Fruit fly (Drosophila melanogaster) ovary, adult (tissue): Measurements from ENCODE around the gene CG5937.
A peak's percentile ranks its signal among the peaks of the same experiment; 100 is the strongest.

ENCODE experiments used
- CG17801 ChIP-seq: fragments of 200-800 bp; optimal IDR thresholded peaks from 2 replicates; lab custom pipeline; 2019; ENCODE audit warnings: missing biosample characterization, mild to moderate bottlenecking, missing genetic modification characterization, moderate library complexity; ENCODE audit not compliant: partially characterized antibody

CG5937 gene

DNA sequence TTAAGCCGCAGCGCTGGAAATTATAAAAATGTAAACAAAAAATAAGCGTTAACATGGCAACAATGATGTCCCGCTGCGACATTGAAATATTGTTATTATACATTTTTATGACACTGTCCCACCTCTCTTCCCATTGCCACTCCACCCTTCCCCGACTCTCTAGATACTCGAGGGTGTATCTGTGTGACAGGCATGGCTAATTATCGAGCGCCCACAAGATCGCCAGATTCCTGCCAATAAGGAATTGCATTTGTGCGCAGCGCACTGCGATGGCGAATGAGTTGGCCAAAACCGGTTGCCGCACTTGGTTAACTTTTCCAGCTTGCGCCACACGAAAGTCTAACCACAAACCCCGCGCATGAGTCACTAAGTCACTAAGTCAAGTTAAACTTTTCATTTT, 9.2 kb upstream of the CG5937 start:
- TF ChIP-seq CG17801 = no peak

DNA sequence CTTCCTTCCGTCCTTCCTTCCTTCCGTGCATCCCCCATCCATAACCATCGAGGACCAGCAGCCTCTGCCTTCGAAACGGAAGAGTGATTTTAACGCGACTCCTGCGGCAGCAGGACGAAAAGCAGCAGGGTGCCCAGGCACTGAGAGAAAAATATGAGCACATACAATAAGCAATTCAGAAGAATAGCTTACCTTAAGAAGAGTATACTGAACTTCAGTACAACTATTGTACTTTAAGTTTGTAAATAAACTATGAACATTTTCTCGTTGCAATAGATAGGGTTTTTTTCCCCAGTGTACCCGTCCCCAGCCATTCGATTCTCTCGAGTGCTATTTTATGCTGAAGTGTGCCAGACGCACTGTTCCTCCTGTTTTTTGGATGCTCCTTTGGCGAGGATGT, 8.1 kb upstream of the CG5937 start:
- no peak for TF ChIP-seq CG17801

DNA sequence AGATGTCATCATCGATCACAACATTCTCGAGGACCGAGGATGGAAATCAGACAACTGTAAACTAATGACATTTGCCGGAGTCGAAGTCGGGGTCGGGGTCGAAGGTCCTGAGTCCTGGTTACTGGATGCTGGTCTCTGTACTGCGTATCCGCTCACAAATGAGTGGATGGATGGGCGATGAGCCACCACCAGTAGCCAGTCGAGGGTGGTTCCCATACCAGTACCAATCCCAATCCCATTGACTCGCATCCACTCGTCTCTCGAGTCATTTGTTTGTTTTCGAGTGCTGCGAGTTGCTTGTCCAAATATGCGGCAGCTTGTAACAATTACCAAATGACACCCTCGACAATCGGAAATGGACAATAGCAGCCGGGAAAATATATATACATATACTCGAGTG, 7.0 kb upstream of the CG5937 start:
- no peak for TF ChIP-seq CG17801

DNA sequence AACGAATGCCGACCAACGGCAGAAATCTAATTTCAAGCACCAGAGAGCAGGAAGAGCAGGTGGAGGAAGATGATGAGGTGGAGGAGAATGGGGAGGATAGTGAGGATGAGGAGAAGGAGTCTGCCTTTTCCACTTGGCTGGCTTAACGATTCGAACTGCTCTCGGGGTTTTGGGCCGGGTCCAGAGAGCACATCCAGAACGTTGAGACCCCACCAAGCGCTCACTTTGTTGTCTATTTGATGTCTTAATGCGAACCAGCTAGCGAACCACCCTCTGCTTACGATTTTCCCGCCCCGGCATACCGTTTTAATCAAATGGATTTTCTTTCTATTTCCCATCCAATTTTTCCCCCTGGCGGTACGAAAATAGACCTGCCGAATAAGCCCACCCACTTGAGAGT, 5.1 kb upstream of the CG5937 start:
- no peak for TF ChIP-seq CG17801

DNA sequence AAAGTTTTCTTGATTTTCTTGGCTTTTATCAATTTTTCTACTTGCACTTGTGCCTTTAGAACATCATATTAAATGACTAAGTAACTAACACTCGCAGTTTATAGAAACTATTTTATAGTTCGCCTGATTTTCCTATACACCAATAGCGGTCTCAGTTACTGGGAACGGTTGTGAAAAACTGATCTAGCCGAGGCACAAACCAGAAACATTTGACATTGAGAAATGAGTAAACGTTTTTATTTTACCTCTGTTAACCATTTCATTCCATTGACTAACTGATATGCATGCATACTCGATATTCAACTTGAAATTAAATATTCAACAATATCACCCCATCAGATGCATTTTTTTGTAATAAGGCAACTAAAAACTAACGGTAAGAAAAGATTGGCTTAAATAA, 4.4 kb upstream of the CG5937 start:
- TF ChIP-seq CG17801 = no peak

DNA sequence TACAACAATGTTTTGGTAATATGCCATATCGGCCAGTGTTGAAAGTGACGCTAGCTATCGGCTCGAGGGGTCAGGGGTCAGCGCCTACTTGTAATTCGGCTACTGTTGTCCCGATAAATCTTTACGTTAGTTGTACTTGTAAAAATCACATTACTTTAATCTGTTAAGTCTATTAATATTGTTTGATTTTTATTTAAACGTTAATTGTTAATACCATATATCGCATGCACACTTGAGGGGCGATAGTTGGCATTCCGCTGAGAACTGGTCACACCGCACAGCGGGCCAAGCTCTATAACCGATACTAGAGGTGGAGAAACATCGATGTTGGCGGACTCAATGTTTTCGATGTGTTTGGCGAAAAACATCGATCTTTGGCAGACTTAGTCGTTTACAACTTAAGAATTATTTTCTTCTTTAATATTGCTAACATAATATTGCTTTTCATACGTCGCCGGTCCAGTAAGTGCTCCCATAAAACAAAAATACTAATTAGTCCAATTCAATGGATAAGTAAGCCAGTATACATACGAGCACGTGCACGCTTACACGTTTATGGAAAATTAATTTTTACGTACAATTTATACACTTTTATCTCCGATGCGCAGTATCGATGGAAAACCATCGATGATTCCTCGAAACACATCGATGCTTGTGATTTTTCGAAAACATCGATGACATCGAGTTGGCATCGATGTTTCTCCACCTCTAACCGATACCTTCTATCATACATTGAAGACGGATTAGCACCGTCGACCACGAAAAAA, 2.4 kb upstream of the CG5937 start, which contains the start of the genes rux and MCTS1:
Gene rux (minus strand): TSS at position 621 of the 767 bp plus-strand sequence.
Gene MCTS1 (plus strand): TSS at position 713 of the 767 bp plus-strand sequence.
- peak; percentile 24 for TF ChIP-seq CG17801

DNA sequence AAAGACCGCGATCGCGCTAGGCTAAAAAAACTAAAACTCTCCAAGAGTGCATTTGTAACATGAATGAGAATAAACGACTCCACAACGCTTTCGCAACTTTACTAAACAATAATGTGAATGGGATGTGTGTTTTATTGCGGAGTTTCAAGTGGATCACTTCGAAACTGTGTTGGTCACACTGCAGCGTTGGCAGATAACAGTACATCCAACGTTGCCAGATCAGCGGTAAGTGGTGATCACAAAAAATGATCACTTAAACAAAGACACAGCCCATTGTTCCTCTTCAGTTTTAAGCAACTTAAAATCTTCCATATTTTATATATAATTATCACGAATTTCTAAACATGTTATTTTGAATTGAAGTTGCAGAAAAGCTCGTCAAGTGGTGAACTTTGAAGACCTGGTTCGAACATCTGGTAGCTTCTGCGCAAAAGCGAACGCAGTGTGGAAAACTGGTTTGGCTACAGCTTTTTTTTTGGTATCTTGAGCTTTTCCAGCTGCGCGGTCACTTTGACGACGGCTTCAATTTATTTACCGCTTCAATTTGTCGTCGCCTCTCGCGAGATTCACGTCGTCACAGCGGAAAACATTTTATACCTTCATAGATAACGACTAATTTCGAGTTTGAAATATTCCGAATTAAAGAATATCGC, 10.6 kb downstream of the CG5937 start, which contains the start of gene CG5921:
Gene CG5921 (plus strand): TSS at position 547 of the 653 bp plus-strand sequence.
- no peak for TF ChIP-seq CG17801

DNA sequence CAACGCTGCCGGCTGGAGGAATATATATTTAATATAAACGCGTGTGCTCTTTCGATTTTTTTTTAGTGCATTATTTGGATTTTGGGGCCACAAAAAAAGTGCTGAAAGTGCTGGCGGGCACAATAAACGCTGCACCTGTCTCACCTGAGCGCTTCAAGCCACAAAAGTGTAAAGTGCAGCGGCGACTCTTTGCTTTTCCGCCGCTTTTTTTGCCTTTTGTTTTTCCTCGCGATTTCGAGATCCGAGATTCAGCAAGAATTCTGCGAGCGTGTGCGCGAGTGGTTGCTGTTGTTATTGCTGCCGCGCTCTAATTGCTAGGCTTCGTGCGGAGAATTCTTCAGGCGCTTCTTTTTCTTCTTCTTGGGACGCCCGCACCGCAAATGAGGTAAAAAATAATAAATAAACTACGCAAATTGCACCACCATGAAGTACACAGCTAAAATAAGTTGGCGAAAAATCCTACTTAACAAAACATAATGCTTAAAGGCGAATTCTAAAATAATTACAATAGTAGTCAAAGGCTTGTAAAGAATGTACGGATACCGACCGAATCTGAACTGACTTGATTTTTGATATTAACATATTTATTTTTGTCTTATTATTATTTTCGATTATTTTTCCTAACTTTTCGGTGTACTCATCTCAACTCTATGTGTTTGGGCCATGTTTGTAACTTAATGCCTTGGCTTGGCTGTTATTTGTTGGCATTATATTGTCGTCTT, 11.3 kb downstream of the CG5937 start:
- peak; percentile 35 for TF ChIP-seq CG17801

DNA sequence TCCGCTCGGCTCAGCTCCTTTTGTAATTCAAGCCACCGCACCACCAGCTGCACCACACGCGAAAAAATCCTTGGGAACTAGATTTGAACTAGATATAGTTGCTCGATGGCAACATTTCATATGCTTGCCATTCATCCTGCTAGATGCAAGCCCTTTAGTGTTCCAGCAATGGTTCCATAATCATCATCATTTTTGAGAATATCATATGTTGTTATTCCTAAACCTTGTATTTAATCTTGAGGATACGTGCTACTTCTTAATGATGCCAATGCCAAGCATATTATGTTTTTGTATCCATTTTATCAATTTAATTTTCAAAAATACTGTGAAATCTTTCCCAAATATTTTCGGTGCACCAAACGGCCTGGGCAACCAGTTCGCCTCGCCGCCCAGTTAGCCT, 13.1 kb downstream of the CG5937 start:
- no peak for TF ChIP-seq CG17801

DNA sequence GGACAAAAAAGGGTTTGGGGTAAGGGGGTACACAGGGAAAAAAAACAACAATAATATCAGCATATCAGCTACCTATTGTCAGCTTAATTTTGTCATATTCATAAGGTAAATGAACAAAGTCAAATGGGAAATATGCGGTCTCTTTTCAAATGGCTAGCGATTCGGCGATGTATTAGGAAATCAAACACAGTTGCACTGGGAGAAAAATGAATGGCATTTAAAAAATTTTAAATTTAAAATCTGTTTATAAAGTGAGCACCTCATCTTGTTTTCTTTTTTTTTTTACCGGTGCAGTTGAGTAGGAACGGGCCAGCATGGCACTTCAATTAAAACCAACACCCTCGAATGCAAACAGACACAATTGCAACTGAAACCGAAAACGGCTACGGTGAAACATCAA, 14.2 kb downstream of the CG5937 start:
- no peak for TF ChIP-seq CG17801

DNA sequence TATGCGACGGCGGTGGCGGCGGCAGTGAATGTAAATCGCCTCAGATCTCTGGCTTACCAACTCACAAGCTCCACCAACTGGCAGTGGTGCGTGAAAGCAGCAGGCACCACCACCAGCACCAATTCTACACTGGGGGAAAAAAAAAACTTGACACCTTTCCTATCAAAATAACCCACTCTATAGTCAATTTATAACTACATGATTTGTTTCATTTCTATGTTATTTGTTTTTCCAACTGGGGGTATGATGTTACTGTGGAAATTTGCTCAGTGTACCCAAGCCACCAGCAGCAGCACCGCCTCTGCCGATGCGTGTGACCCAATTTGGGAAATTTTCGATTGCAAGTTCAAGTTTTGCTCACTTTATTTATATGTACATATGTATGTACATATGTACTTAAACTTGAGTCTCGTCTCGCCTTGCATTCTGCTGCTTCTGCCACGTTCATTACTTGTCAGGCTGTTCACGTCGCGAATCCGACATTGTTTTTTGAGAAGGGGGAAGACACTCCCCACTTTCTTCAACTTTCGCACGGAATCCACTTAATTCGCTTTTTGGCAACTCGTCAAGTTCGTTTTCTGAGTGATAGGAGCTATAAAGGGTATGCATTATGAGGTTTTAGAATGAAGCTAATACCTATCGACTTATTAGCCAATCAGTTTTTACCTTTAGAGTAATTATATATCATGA, 19.5 kb downstream of the CG5937 start:
- no peak for TF ChIP-seq CG17801

DNA sequence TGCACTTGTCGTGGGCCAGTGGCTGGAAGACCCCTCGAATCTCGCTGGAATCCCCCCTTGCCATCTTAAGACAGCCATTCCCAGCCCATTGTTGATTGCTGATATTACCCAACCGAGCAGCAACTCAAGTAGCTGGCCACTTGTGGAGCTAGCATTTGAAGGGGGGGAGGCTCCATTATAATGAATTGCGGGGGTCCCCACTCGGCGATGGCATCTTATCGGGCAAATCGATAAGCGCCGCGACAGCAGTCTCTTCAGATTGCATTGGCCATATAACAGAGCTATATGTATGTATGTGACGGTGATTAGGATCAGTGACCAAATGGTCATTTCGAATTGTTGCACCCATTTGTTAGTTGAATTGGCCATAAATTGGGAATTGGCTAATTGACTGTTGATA, 22.4 kb downstream of the CG5937 start:
- TF ChIP-seq CG17801 = no peak

DNA sequence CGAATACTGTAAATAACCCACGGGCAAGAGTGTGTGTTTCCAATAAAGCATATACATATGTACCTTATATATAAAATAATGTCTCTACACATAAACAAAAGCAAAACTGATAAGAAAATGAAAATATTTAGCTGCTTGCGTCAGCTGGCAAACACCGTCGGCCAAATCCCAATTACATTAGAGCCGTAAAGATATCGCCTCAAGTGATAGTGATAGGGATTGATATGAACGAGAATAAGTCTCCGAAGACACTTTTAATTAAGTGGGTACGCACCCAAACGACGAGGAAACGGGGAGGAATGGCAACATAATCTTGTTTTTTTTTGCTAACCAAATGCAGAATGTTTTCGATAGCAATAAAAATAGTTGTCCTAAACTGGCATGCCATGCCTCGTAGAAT, 24.7 kb downstream of the CG5937 start:
- TF ChIP-seq CG17801 = no peak

DNA sequence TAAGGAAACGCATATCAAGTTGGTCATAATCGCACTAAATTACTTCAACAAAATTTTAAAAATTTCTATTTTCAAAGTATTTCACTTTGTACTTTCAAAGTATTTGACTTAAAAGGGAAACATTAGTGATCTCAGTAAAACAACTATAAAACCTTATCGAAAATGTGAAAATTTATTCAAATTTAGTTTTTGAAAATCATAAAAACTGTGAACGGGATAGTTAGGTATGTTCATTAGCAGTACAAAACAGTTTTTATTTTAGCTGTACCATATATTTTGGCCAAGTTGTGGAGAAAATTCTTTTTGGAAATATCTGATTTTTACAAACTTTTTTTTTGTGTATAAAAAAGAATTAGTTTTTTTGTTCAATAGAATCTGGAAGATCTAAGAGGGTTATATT, 26.5 kb downstream of the CG5937 start, which contains the start of gene CG43115:
Gene CG43115 (minus strand): TSS at position 101 of the 400 bp plus-strand sequence.
- TF ChIP-seq CG17801 = no peak

DNA sequence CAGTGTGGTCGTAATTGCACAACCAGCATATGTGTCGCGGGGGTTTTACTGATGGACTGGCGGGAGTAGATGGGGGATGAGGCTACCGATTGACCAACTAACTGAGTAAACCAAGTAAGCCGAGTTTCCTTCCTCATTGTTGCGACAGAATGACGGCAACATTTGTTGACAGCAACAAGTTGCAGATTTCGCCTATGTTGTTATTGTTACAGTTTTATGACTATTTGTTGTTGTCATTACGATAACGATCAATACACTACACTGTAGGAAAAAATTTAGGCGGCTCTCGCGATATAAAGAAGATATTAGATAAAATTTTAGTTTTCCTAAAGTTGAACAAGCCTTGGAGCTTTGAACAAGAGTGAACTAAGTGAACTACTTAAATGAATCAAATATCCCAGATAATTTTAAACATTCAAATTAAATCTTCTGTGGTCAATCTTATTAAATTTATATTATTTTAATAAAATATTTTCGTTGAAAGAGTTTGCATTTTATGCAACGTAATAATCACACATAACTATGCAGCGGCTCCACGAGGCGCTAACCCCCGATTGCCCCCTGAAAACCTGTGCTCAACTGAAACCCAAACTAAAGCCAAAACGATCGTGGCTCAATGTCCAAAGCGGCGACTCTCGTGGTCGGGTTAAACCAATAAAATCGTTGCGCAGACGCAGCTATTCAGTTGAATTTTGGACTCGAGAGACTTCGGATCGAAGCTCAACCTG, 27.6 kb downstream of the CG5937 start, which contains the start of gene CG5928:
Gene CG5928 (plus strand): TSS at position 678 of the 728 bp plus-strand sequence.
- TF ChIP-seq CG17801 = no peak

DNA sequence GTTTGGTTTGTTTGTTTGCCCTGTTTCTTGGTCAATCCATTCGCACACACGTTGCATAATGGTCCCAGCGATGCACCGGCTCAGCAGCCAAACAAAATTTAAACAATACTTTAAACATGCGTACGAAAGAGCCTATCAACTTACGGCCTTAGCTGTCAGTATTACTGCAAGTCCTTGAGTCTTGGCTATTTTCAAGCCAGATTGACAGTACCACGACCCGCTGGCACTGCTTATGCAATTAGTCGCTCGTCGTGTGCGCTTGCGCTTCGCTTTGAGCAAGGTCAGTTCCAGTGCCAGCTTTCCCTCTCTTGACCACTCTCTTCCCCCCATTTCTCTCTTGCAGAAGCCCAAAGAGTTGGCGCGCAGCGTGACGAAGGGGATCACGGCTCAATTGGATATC, 28.9 kb downstream of the CG5937 start:
- no peak for TF ChIP-seq CG17801
